Fruit fly (Drosophila melanogaster) S2 (cell line): ENCODE measurements around the gene CG5986.

Experiments
- CG8478 ChIP-seq: fragments of >200 bp; optimal IDR thresholded peaks from 2 replicates; lab custom pipeline; 2018
- CTCF ChIP-seq, 2 experiments: fragments of >200 bp; optimal IDR thresholded peaks; 2 replicates each; lab custom pipeline; 2018

DNA sequence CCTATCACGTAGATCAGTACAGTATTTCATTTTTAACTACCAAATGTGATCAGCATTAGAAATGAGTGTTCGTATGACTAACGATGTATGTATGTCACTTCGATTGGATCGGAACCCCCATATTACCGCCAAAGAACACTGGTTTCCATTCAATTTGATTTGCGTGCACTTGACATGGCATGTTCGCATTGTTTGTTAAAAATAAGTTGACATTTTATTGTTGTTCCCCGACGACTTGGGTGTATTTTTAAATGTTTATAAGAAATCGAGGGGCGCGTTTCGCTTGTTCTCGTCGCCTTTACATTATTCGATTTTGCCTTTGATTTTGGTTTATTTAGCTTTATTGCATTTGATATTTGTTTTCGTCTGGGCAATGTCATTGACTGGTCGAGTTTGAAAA, 32.1 kb upstream of the CG5986 start:
- TF ChIP-seq CTCF (optimal IDR thresholded peaks at IDR 0.05; lab: Kevin White, UChicago) (no peak), CG8478 (lab: Kevin White, UChicago) (no peak)
